Worm (Caenorhabditis elegans) whole organism, L4/young adult: ENCODE results near the gene lbp-7.

Experiments used
- W03F9.2 ChIP-seq: fragments of 150-350 bp; optimal IDR thresholded peaks from 2 replicates; lab custom pipeline; 2014; ENCODE audit warnings: missing biosample characterization, missing genetic modification characterization
- dao-5 ChIP-seq: sonication (generic microtip); optimal IDR thresholded peaks from 2 replicates; lab custom pipeline; 2016; ENCODE audit warnings: missing genotype, missing genetic modification characterization, moderate library complexity, missing compliant biosample characterization
- him-1 ChIP-seq: sonication (generic microtip); optimal IDR thresholded peaks from 2 replicates; lab custom pipeline; 2016; ENCODE audit warnings: missing genotype, missing genetic modification reagents, missing genetic modification characterization, missing compliant biosample characterization

DNA sequence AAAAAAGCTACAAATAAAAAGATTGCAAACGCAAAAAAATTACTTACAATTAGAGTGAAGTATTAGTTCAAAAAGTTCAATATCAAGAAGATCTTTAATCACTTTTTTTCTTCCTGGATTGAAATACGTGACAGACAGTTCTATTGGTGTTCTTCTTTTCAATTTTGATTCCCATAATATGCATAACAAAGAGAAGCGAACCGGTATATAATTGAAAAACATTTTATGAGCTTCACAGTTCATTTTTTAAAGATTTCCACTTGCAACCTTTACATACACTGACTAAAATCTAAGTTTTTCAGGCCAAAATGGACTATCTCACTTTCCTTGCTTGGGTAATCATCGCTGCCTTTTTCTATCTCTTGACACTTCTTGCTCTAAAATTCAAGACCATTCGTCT lies 2.8 kb upstream of the lbp-7 start, which contains the start of gene T22G5.1:
- TF ChIP-seq W03F9.2 (tag; lab: Kevin White, UChicago): no peak
- TF ChIP-seq him-1 (tag; lab: Kevin White, UChicago): no peak
- no peak for TF ChIP-seq dao-5 (tag; lab: Kevin White, UChicago)
